Worm (Caenorhabditis elegans) whole organism, mixed stage, embryonic: Measurements from ENCODE around the gene srd-40.

Experiments used
- ceh-43 ChIP-seq: fragments of 200-800 bp; sonication (Bioruptor generic); optimal IDR thresholded peaks from 2 replicates; lab custom pipeline; 2018; ENCODE audit warnings: mild to moderate bottlenecking, missing genetic modification characterization, moderate library complexity, missing compliant biosample characterization
- drap-1 ChIP-seq: fragments of 200-800 bp; sonication (Bioruptor generic); optimal IDR thresholded peaks from 3 replicates; lab custom pipeline; 2018; ENCODE audit warnings: mild to moderate bottlenecking, missing genetic modification characterization, missing compliant biosample characterization
- mab-5 ChIP-seq: fragments of 150-350 bp; optimal IDR thresholded peaks from 2 replicates; lab custom pipeline; 2014; ENCODE audit warnings: missing biosample characterization, missing genetic modification characterization
- nhr-12 ChIP-seq: fragments of 150-350 bp; optimal IDR thresholded peaks from 2 replicates; lab custom pipeline; 2014; ENCODE audit warnings: missing biosample characterization, missing genetic modification characterization
- nhr-237 ChIP-seq: fragments of 150-350 bp; optimal IDR thresholded peaks from 2 replicates; lab custom pipeline; 2014; ENCODE audit warnings: missing biosample characterization, missing genetic modification characterization
- nhr-28 ChIP-seq: fragments of 150-350 bp; optimal IDR thresholded peaks from 2 replicates; lab custom pipeline; 2014; ENCODE audit warnings: missing biosample characterization, missing genetic modification characterization
- nhr-76 ChIP-seq: sonication (generic microtip); optimal IDR thresholded peaks from 2 replicates; lab custom pipeline; 2017; ENCODE audit warnings: missing biosample characterization, missing genetic modification characterization
- pha-4 ChIP-seq: fragments of 150-350 bp; optimal IDR thresholded peaks from 2 replicates; lab custom pipeline; 2018; ENCODE audit warnings: missing biosample characterization, missing genetic modification reagents, missing genetic modification characterization
- snpc-4 ChIP-seq: fragments of 150-350 bp; optimal IDR thresholded peaks from 2 replicates; lab custom pipeline; 2014; ENCODE audit warnings: missing biosample characterization, missing genetic modification characterization
- unc-39 ChIP-seq: fragments of 150-350 bp; optimal IDR thresholded peaks from 2 replicates; lab custom pipeline; 2014; ENCODE audit warnings: missing biosample characterization, missing genetic modification characterization
- unc-62 ChIP-seq: fragments of 150-350 bp; optimal IDR thresholded peaks from 2 replicates; lab custom pipeline; 2014; ENCODE audit warnings: missing biosample characterization, missing genetic modification reagents, missing genetic modification characterization
- zip-8 ChIP-seq: fragments of 150-350 bp; optimal IDR thresholded peaks from 2 replicates; lab custom pipeline; 2014; ENCODE audit warnings: missing biosample characterization, missing genetic modification characterization
- ztf-11 ChIP-seq: fragments of 150-350 bp; optimal IDR thresholded peaks from 2 replicates; lab custom pipeline; 2014; ENCODE audit warnings: missing biosample characterization, missing genetic modification characterization

- TF ChIP-seq ztf-11 (tag; lab: Kevin White, UChicago) (no peak), drap-1 (GFP tag; lab: Kevin White, UChicago) (no peak), nhr-237 (no peak), unc-62 (GFP tag; lab: Kevin White, UChicago) (no peak), nhr-76 (tag; lab: Kevin White, UChicago) (no peak), mab-5 (tag; lab: Kevin White, UChicago) (no peak), unc-39 (tag; lab: Kevin White, UChicago) (no peak), pha-4 (no peak), zip-8 (tag; lab: Kevin White, UChicago) (no peak), nhr-28 (tag; lab: Kevin White, UChicago) (no peak), ceh-43 (GFP tag; lab: Kevin White, UChicago) (no peak), nhr-12 (tag; lab: Kevin White, UChicago) (no peak), snpc-4 (no peak)
Measured at ce11 chrX:12321357-12321756, 2.2 kb upstream of the srd-40 start, which contains the start of gene F17A2.13.
